Fruit fly (Drosophila melanogaster) whole organism, embryonic: ENCODE measurements around the gene Dh31.

Source experiments
- BEAF-32 ChIP-seq: fragments of 200-800 bp; sonication (Bioruptor generic); optimal IDR thresholded peaks from 3 replicates; lab custom pipeline; 2017; ENCODE audit warnings: missing biosample characterization, missing genetic modification characterization, mild to moderate bottlenecking, moderate library complexity, missing genetic modification reagents
- Blimp-1 ChIP-seq: fragments of 200-800 bp; sonication (Bioruptor generic); optimal IDR thresholded peaks from 3 replicates; lab custom pipeline; 2018; ENCODE audit warnings: missing biosample characterization, missing genetic modification characterization, mild to moderate bottlenecking, moderate library complexity, missing genetic modification reagents
- CG15073 ChIP-seq: fragments of 200-800 bp; sonication (Bioruptor generic); optimal IDR thresholded peaks from 2 replicates; lab custom pipeline; 2016; ENCODE audit warnings: missing biosample characterization, missing genetic modification characterization
- CG15269 ChIP-seq: fragments of 200-800 bp; sonication (Bioruptor generic); optimal IDR thresholded peaks from 2 replicates; lab custom pipeline; 2018; ENCODE audit warnings: missing biosample characterization, mild to moderate bottlenecking, missing genetic modification characterization, moderate library complexity
- CG15601 ChIP-seq: fragments of 200-800 bp; sonication (Bioruptor generic); optimal IDR thresholded peaks from 3 replicates; lab custom pipeline; 2019; ENCODE audit warnings: missing biosample characterization, mild to moderate bottlenecking, missing genetic modification characterization, moderate library complexity
- CG16779 ChIP-seq: fragments of 200-800 bp; sonication (Bioruptor generic); IDR thresholded peaks from 2 replicates; pipeline ENCODE4 v1.3.6; 2022; ENCODE audit warnings: missing biosample characterization, missing genetic modification characterization
- CG17186 ChIP-seq: fragments of 200-800 bp; sonication (Bioruptor generic); optimal IDR thresholded peaks from 3 replicates; lab custom pipeline; 2017; ENCODE audit warnings: missing biosample characterization, missing genetic modification reagents, missing genetic modification characterization
- CG17912 ChIP-seq: fragments of 200-800 bp; sonication (Bioruptor generic); optimal IDR thresholded peaks from 2 replicates; lab custom pipeline; 2018; ENCODE audit warnings: missing biosample characterization, mild to moderate bottlenecking, missing genetic modification characterization
- CG1832 ChIP-seq: fragments of 200-800 bp; sonication (Bioruptor generic); optimal IDR thresholded peaks from 2 replicates; lab custom pipeline; 2017; ENCODE audit warnings: missing biosample characterization, mild to moderate bottlenecking, missing genetic modification characterization, inconsistent platforms
- CG18476 ChIP-seq: fragments of 200-800 bp; sonication (Bioruptor generic); optimal IDR thresholded peaks from 2 replicates; lab custom pipeline; 2016; ENCODE audit warnings: missing biosample characterization, mild to moderate bottlenecking, missing genetic modification characterization
- CG18599 ChIP-seq: fragments of 200-800 bp; sonication (Bioruptor generic); optimal IDR thresholded peaks from 3 replicates; lab custom pipeline; 2017; ENCODE audit warnings: missing biosample characterization, missing genetic modification characterization, mild to moderate bottlenecking, moderate library complexity, missing genetic modification reagents
- CG32772 ChIP-seq: fragments of 200-800 bp; sonication (Bioruptor generic); IDR thresholded peaks from 2 replicates; pipeline ENCODE4 v1.3.6; 2022; ENCODE audit warnings: missing biosample characterization, missing genetic modification characterization
- CG34224 ChIP-seq: fragments of 200-800 bp; sonication (Bioruptor generic); IDR thresholded peaks from 3 replicates; pipeline ENCODE4 v1.3.6; 2022; ENCODE audit warnings: missing biosample characterization, missing genetic modification characterization; ENCODE audit not compliant: partially characterized antibody
- CG34422 ChIP-seq: fragments of 200-800 bp; sonication (Bioruptor generic); IDR thresholded peaks from 3 replicates; pipeline ENCODE4 v1.3.6; 2022; ENCODE audit warnings: missing biosample characterization, missing genetic modification characterization
- CG4404 ChIP-seq: fragments of 200-800 bp; sonication (Bioruptor generic); IDR thresholded peaks from 2 replicates; pipeline ENCODE4 v1.3.6; 2022; ENCODE audit warnings: missing biosample characterization, missing genetic modification characterization
- CG6765 ChIP-seq: fragments of 200-800 bp; sonication (Bioruptor generic); optimal IDR thresholded peaks from 3 replicates; lab custom pipeline; 2017; ENCODE audit warnings: missing biosample characterization, mild to moderate bottlenecking, missing genetic modification characterization
- CG7987 ChIP-seq: fragments of 200-800 bp; sonication (Bioruptor generic); optimal IDR thresholded peaks from 2 replicates; lab custom pipeline; 2018; ENCODE audit warnings: missing biosample characterization, mild to moderate bottlenecking, missing genetic modification characterization, moderate library complexity
- CG8281 ChIP-seq: fragments of 200-800 bp; sonication (Bioruptor generic); optimal IDR thresholded peaks from 2 replicates; lab custom pipeline; 2018; ENCODE audit warnings: missing biosample characterization, mild to moderate bottlenecking, missing genetic modification characterization, moderate library complexity
- CG8944 ChIP-seq: fragments of 200-800 bp; sonication (Bioruptor generic); optimal IDR thresholded peaks from 3 replicates; lab custom pipeline; 2016; ENCODE audit warnings: missing biosample characterization, missing genetic modification characterization
- CG9609 ChIP-seq: fragments of 200-800 bp; sonication (Bioruptor generic); optimal IDR thresholded peaks from 3 replicates; lab custom pipeline; 2016; ENCODE audit warnings: missing biosample characterization, missing genetic modification characterization
- Dek ChIP-seq: fragments of 200-800 bp; sonication (Bioruptor generic); optimal IDR thresholded peaks from 3 replicates; lab custom pipeline; 2019; ENCODE audit warnings: missing biosample characterization, mild to moderate bottlenecking, missing genetic modification characterization, moderate library complexity
- Gug ChIP-seq: fragments of 200-800 bp; sonication (Bioruptor generic); IDR thresholded peaks from 4 replicates; pipeline ENCODE4 v1.3.6; 2022; ENCODE audit warnings: missing biosample characterization, missing genetic modification characterization
- Hr3 ChIP-seq: fragments of 200-800 bp; sonication (Bioruptor generic); optimal IDR thresholded peaks from 3 replicates; lab custom pipeline; 2016; ENCODE audit warnings: missing biosample characterization, missing genetic modification characterization
- Lim3 ChIP-seq: fragments of 200-800 bp; sonication (Bioruptor generic); IDR thresholded peaks from 2 replicates; pipeline ENCODE4 v1.3.6; 2022; ENCODE audit warnings: missing biosample characterization, missing genetic modification characterization
- MTF-1 ChIP-seq: fragments of 200-800 bp; sonication (Bioruptor generic); optimal IDR thresholded peaks from 2 replicates; lab custom pipeline; 2018; ENCODE audit warnings: missing biosample characterization, mild to moderate bottlenecking, missing genetic modification characterization, borderline replicate concordance
- Meics ChIP-seq: fragments of 200-800 bp; sonication (Bioruptor generic); optimal IDR thresholded peaks from 2 replicates; lab custom pipeline; 2017; ENCODE audit warnings: missing biosample characterization, mild to moderate bottlenecking, missing genetic modification characterization
- NC2α ChIP-seq: fragments of 200-800 bp; sonication (Bioruptor generic); optimal IDR thresholded peaks from 2 replicates; lab custom pipeline; 2016; ENCODE audit warnings: missing biosample characterization, missing genetic modification characterization
- NC2β ChIP-seq: fragments of 200-800 bp; sonication (Bioruptor generic); optimal IDR thresholded peaks from 2 replicates; lab custom pipeline; 2016; ENCODE audit warnings: missing biosample characterization, missing genetic modification characterization
- PHDP ChIP-seq: fragments of 200-800 bp; sonication (Bioruptor generic); optimal IDR thresholded peaks from 3 replicates; lab custom pipeline; 2018; ENCODE audit warnings: missing biosample characterization, mild to moderate bottlenecking, missing genetic modification characterization, moderate library complexity
- Side ChIP-seq: fragments of 200-800 bp; sonication (Bioruptor generic); optimal IDR thresholded peaks from 2 replicates; lab custom pipeline; 2016; ENCODE audit warnings: missing biosample characterization, missing genetic modification characterization
- Sox100B ChIP-seq: fragments of 200-800 bp; sonication (Bioruptor generic); optimal IDR thresholded peaks from 3 replicates; lab custom pipeline; 2018; ENCODE audit warnings: missing biosample characterization, mild to moderate bottlenecking, missing genetic modification characterization
- Xrp1 ChIP-seq: fragments of 200-800 bp; sonication (Bioruptor generic); IDR thresholded peaks from 2 replicates; pipeline ENCODE4 v1.3.6; 2022; ENCODE audit warnings: missing biosample characterization, missing genetic modification characterization
- cato ChIP-seq: fragments of 200-800 bp; sonication (Bioruptor generic); optimal IDR thresholded peaks from 2 replicates; lab custom pipeline; 2016; ENCODE audit warnings: missing biosample characterization, missing genetic modification characterization, borderline replicate concordance
- chinmo ChIP-seq: fragments of 200-800 bp; sonication (Bioruptor generic); IDR thresholded peaks from 4 replicates; pipeline ENCODE4 v1.3.6; 2022; ENCODE audit warnings: missing biosample characterization, missing genetic modification characterization; ENCODE audit not compliant: partially characterized antibody
- exex ChIP-seq: fragments of 200-800 bp; sonication (Bioruptor generic); optimal IDR thresholded peaks from 4 replicates; lab custom pipeline; 2018; ENCODE audit warnings: missing biosample characterization, mild to moderate bottlenecking, missing genetic modification characterization, moderate library complexity
- gt ChIP-seq: fragments of 200-800 bp; sonication (Bioruptor generic); IDR thresholded peaks from 2 replicates; pipeline ENCODE4 v1.3.6; 2022; ENCODE audit warnings: missing biosample characterization, missing genetic modification characterization
- hbn ChIP-seq: fragments of 200-800 bp; sonication (Bioruptor generic); IDR thresholded peaks from 2 replicates; pipeline ENCODE4 v1.3.6; 2022; ENCODE audit warnings: missing biosample characterization, missing genetic modification characterization; ENCODE audit not compliant: partially characterized antibody
- hkb ChIP-seq, 2 experiments: fragments of 200-800 bp in 1 of 2; fragments of >200 bp in 1 of 2; sonication (Bioruptor generic) in 1 of 2; IDR thresholded peaks in 1 of 2; optimal IDR thresholded peaks in 1 of 2; 2 replicates each; pipeline versions ENCODE4 v1.3.6 to Lab custom; 2017 to 2022; ENCODE audit warnings: missing biosample characterization in 1 of 2, missing genetic modification characterization in 1 of 2
- klu ChIP-seq: fragments of 200-800 bp; sonication (Bioruptor generic); IDR thresholded peaks from 2 replicates; pipeline ENCODE4 v1.3.6; 2022; ENCODE audit warnings: missing biosample characterization, missing genetic modification characterization
- lbe ChIP-seq: fragments of 200-800 bp; sonication (Bioruptor generic); optimal IDR thresholded peaks from 2 replicates; lab custom pipeline; 2016; ENCODE audit warnings: missing biosample characterization, mild to moderate bottlenecking, missing genetic modification characterization
- nom ChIP-seq: fragments of 200-800 bp; sonication (Bioruptor generic); optimal IDR thresholded peaks from 2 replicates; lab custom pipeline; 2017; ENCODE audit warnings: missing biosample characterization, missing genetic modification characterization, mild to moderate bottlenecking, moderate library complexity, missing genetic modification reagents
- pho ChIP-seq: fragments of 200-800 bp; sonication (Bioruptor generic); optimal IDR thresholded peaks from 2 replicates; lab custom pipeline; 2016; ENCODE audit warnings: missing biosample characterization, missing genetic modification characterization
- phol ChIP-seq: fragments of 200-800 bp; sonication (Bioruptor generic); optimal IDR thresholded peaks from 3 replicates; lab custom pipeline; 2018; ENCODE audit warnings: missing biosample characterization, mild to moderate bottlenecking, missing genetic modification characterization, moderate library complexity
- psq ChIP-seq: fragments of 200-800 bp; sonication (Bioruptor generic); optimal IDR thresholded peaks from 2 replicates; lab custom pipeline; 2017; ENCODE audit warnings: missing biosample characterization, missing genetic modification characterization
- tll ChIP-seq, 2 experiments: fragments of 200-800 bp in 1 of 2; fragments of >200 bp in 1 of 2; sonication (Bioruptor generic) in 1 of 2; optimal IDR thresholded peaks; 2 replicates each; lab custom pipeline; 2017 to 2019; ENCODE audit warnings: missing biosample characterization in 2 of 2, missing genetic modification characterization in 2 of 2, mild to moderate bottlenecking in 1 of 2, moderate library complexity in 1 of 2
- unc-4 ChIP-seq: fragments of 200-800 bp; sonication (Bioruptor generic); IDR thresholded peaks from 2 replicates; pipeline ENCODE4 v1.3.6; 2022; ENCODE audit warnings: missing biosample characterization, missing genetic modification characterization; ENCODE audit not compliant: partially characterized antibody
- unpg ChIP-seq: fragments of 200-800 bp; sonication (Bioruptor generic); optimal IDR thresholded peaks from 3 replicates; lab custom pipeline; 2018; ENCODE audit warnings: missing biosample characterization, mild to moderate bottlenecking, missing genetic modification characterization, moderate library complexity
- usp ChIP-seq: fragments of >200 bp; optimal IDR thresholded peaks from 2 replicates; lab custom pipeline; 2017; ENCODE audit warnings: missing biosample characterization, missing genetic modification characterization
- zf30C ChIP-seq: fragments of 200-800 bp; sonication (Bioruptor generic); optimal IDR thresholded peaks from 3 replicates; lab custom pipeline; 2018; ENCODE audit warnings: missing biosample characterization, mild to moderate bottlenecking, missing genetic modification characterization

The Dh31 gene

DNA sequence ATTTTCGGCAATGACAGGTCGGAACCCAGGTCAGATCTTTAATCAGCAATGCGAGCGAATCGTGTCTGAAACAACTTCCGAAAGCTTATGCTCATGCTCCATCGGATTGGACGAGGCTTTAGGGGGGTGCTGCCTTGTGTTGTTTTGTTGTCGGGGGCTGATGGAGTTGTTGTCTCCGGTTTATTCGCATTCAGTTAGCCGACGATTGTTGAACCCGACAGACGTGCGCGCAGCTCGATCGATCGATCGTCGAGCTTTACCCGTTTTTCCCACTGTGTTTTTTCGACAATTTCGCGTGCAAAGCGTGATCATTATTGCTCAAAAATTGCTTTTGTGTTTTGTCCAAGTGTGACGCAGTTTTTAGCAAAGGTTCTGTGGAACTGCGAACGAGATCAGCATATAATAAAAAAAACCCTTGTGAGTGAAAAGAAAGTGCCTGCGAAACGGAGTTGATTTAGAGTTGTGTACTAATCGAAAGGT is 22.3 kb upstream of the Dh31 start, which contains the start of gene CG17834 (continued):
- TF ChIP-seq MTF-1 (GFP tag; lab: Kevin White, UChicago) (peak; percentile 27), CG18476 (GFP tag; lab: Kevin White, UChicago) (no peak), CG16779 (GFP tag; lab: Robert Waterston, UW) (no peak), CG1832 (GFP tag; lab: Kevin White, UChicago) (no peak), CG6765 (GFP tag; lab: Kevin White, UChicago) (peak; percentile 40), CG8944 (GFP tag; lab: Kevin White, UChicago) (no peak), unpg (GFP tag; lab: Kevin White, UChicago) (no peak), NC2α (GFP tag; lab: Kevin White, UChicago) (no peak), klu (GFP tag; lab: Robert Waterston, UW) (0 out of 2 replicates have a peak, but pooled peaks have one; percentile 9), cato (GFP tag; lab: Kevin White, UChicago) (no peak), NC2β (GFP tag; lab: Kevin White, UChicago) (no peak), unc-4 (no peak), exex (no peak), CG17186 (GFP tag; lab: Kevin White, UChicago) (no peak), psq (GFP tag; lab: Kevin White, UChicago) (no peak), CG15601 (tag; lab: Kevin White, UChicago) (no peak), chinmo (GFP tag; lab: Robert Waterston, UW) (peak; percentile 77), hkb (optimal IDR thresholded peaks at IDR 0.05; lab: Kevin White, UChicago) (no peak), hkb (GFP tag; IDR thresholded peaks at IDR 0.05; lab: Robert Waterston, UW) (no peak), usp (GFP tag; lab: Kevin White, UChicago) (no peak), Gug (GFP tag; lab: Robert Waterston, UW) (no peak), Meics (GFP tag; lab: Kevin White, UChicago) (no peak), CG4404 (no peak), pho (GFP tag; lab: Kevin White, UChicago) (no peak), CG15269 (tag; lab: Kevin White, UChicago) (no peak), CG32772 (GFP tag; lab: Robert Waterston, UW) (no peak), nom (GFP tag; lab: Kevin White, UChicago) (peak; percentile 65), CG17912 (GFP tag; lab: Kevin White, UChicago) (no peak), PHDP (tag; lab: Kevin White, UChicago) (no peak), Dek (tag; lab: Kevin White, UChicago) (no peak), CG8281 (tag; lab: Kevin White, UChicago) (no peak), gt (GFP tag; lab: Robert Waterston, UW) (no peak), Side (GFP tag; lab: Kevin White, UChicago) (no peak), Lim3 (GFP tag; lab: Robert Waterston, UW) (no peak), Xrp1 (GFP tag; lab: Robert Waterston, UW) (no peak), BEAF-32 (GFP tag; lab: Kevin White, UChicago) (no peak), hbn (GFP tag; lab: Robert Waterston, UW) (no peak), CG15073 (GFP tag; lab: Kevin White, UChicago) (no peak), lbe (GFP tag; lab: Kevin White, UChicago) (no peak), phol (no peak), CG7987 (GFP tag; lab: Kevin White, UChicago) (peak; percentile 29), zf30C (GFP tag; lab: Kevin White, UChicago) (no peak), Sox100B (GFP tag; lab: Kevin White, UChicago) (no peak), CG9609 (GFP tag; lab: Kevin White, UChicago) (no peak), Blimp-1 (GFP tag; lab: Kevin White, UChicago) (no peak), CG18599 (GFP tag; lab: Kevin White, UChicago) (no peak), tll (GFP tag; optimal IDR thresholded peaks at IDR 0.05; lab: Kevin White, UChicago) (no peak), Hr3 (no peak), CG34422 (GFP tag; lab: Robert Waterston, UW) (peak; percentile 32; the same call in 1 of the 3 replicates), CG34224 (GFP tag; lab: Robert Waterston, UW) (no peak; the same call in 2 of the 3 replicates)
